Worm (Caenorhabditis elegans): ENCODE data around the gene lbp-1.

The lbp-1 gene

ce11 chrX:3258842-3259241 lies at the start of gene lbp-1:
TSS of gene lbp-1 (plus strand) at chrX:3259142.
- TF ChIP-seq lir-1 (GFP tag; conservative IDR thresholded peaks at IDR 0.05) (no peak), hsf-1 (GFP tag; IDR thresholded peaks at IDR 0.05) (no peak), bed-2 (GFP tag; IDR thresholded peaks at IDR 0.05) (0 out of 2 replicates have a peak, but pooled peaks have one; percentile 13)

ce11 chrX:3209523-3209922 lies 49.4 kb upstream of the lbp-1 start, which contains the start of gene F28B4.4:
TSS of gene F28B4.4 (minus strand) at chrX:3209623.
- TF ChIP-seq madf-3 (GFP tag; IDR thresholded peaks at IDR 0.05) (no peak), xnd-1 (tag; optimal IDR thresholded peaks at IDR 0.05) (no peak), lin-35 (GFP tag; optimal IDR thresholded peaks at IDR 0.05) (no peak), athp-1 (tag; optimal IDR thresholded peaks at IDR 0.05) (no peak), lir-1 (GFP tag; conservative IDR thresholded peaks at IDR 0.05) (no peak), K11D2.4 (GFP tag; IDR thresholded peaks at IDR 0.05) (no peak), nhr-179 (tag; optimal IDR thresholded peaks at IDR 0.05) (no peak), madf-8 (GFP tag; conservative IDR thresholded peaks at IDR 0.05) (no peak), zim-3 (tag; optimal IDR thresholded peaks at IDR 0.05) (no peak), bed-2 (GFP tag; IDR thresholded peaks at IDR 0.05) (no peak)

- no peak for TF ChIP-seq K11D2.4 (GFP tag; IDR thresholded peaks at IDR 0.05)
- no peak for TF ChIP-seq cebp-1 (GFP tag; IDR thresholded peaks at IDR 0.05)
- TF ChIP-seq cebp-1 (tag; optimal IDR thresholded peaks at IDR 0.05) = peak; percentile 80
Observed at ce11 chrX:3216698-3217097, 42.2 kb upstream of the lbp-1 start.

- TF ChIP-seq zfh-2 (GFP tag; conservative IDR thresholded peaks at IDR 0.05) = peak; percentile 84
- no peak for TF ChIP-seq hsf-1 (GFP tag; IDR thresholded peaks at IDR 0.05)
- TF ChIP-seq F23B12.7 (tag; optimal IDR thresholded peaks at IDR 0.05; ENCODE audit: insufficient read depth) = no peak
- no peak for TF ChIP-seq ztf-28 (GFP tag; IDR thresholded peaks at IDR 0.05)
- 0 out of 2 replicates have a peak, but pooled peaks have one; percentile 26 for TF ChIP-seq dox-1 (GFP tag; IDR thresholded peaks at IDR 0.05)
- TF ChIP-seq Y79H2A.3 (GFP tag; conservative IDR thresholded peaks at IDR 0.05) = no peak
- TF ChIP-seq egl-44 (GFP tag; IDR thresholded peaks at IDR 0.05) = no peak
- no peak for TF ChIP-seq ztf-6 (GFP tag; IDR thresholded peaks at IDR 0.05)
- no peak for TF ChIP-seq chd-7 (tag; optimal IDR thresholded peaks at IDR 0.05)
- peak; percentile 42 for TF ChIP-seq nhr-80 (tag; optimal IDR thresholded peaks at IDR 0.05)
- no peak for TF ChIP-seq ztf-26 (tag; optimal IDR thresholded peaks at IDR 0.05)
Observed at ce11 chrX:3218040-3218795, 40.7 kb upstream of the lbp-1 start.

DNA sequence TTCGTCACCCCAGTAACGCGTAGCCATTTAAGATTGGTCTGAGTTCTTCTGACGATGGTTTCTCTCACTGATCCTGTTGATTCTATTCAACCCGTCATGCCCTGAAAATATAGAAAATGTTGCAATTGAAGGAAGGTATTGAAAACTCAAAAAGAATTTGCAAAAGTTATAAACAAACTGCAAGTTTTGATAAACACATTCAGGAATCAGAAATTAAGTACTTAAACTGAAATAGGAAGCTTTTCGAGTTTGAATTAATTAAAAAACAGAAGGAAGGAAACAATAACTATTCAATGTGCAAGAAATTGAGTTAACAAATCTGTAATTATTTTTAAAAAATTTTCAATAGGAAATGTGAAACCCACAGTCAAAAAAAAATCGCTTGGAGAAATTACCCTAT lies 38.7 kb upstream of the lbp-1 start, which contains the start of gene rgl-1:
TSS of gene rgl-1 (minus strand) at position 101 of the 400 bp plus-strand sequence.
- no peak for TF ChIP-seq cebp-2 (GFP tag; IDR thresholded peaks at IDR 0.05)
- no peak for TF ChIP-seq egl-18 (GFP tag; IDR thresholded peaks at IDR 0.05)

- TF ChIP-seq ccch-3 (GFP tag; optimal IDR thresholded peaks at IDR 0.05) (no peak), nfya-1 (tag; optimal IDR thresholded peaks at IDR 0.05; ENCODE audit: borderline replicate concordance, insufficient read depth) (no peak), F37B4.10 (GFP tag; IDR thresholded peaks at IDR 0.05) (0 out of 2 replicates have a peak, but pooled peaks have one; percentile 40), lin-26 (GFP tag; IDR thresholded peaks at IDR 0.05) (no peak), cebp-2 (GFP tag; IDR thresholded peaks at IDR 0.05) (no peak)
Observed at ce11 chrX:3223135-3223534, 35.8 kb upstream of the lbp-1 start.
